Worm (Caenorhabditis elegans) whole organism, dauer: Measurements from ENCODE around the gene F01D4.8.

Experiments
- unc-62 ChIP-seq: sonication (generic microtip); optimal IDR thresholded peaks from 2 replicates; lab custom pipeline; 2017; ENCODE audit warnings: missing biosample characterization, missing genetic modification reagents, missing genetic modification characterization

F01D4.8 gene

ce11 chrIV:10420440-10420839, 32.5 kb downstream of the F01D4.8 start:
- TF ChIP-seq unc-62 (GFP tag; lab: Kevin White, UChicago), result no peak

- no peak for TF ChIP-seq unc-62 (GFP tag; lab: Kevin White, UChicago)
Observed at ce11 chrIV:10419896-10420295, 33.0 kb downstream of the F01D4.8 start.

- no peak for TF ChIP-seq unc-62 (GFP tag; lab: Kevin White, UChicago)
Observed at ce11 chrIV:10417781-10418180, 35.1 kb downstream of the F01D4.8 start, which contains the start of gene F13B12.6. Gene F13B12.6, minus strand, starts transcription at chrIV:10417881.

- TF ChIP-seq unc-62 (GFP tag; lab: Kevin White, UChicago), result no peak
Observed at ce11 chrIV:10413828-10414227, 39.1 kb downstream of the F01D4.8 start, which contains the start of gene R10H10.7. Gene R10H10.7, minus strand, starts transcription at chrIV:10413928.

- no peak for TF ChIP-seq unc-62 (GFP tag; lab: Kevin White, UChicago)
Observed at ce11 chrIV:10409377-10409776, 43.5 kb downstream of the F01D4.8 start, which contains the start of gene rfk-1. Gene rfk-1, minus strand, starts transcription at chrIV:10409477.

- TF ChIP-seq unc-62 (GFP tag; lab: Kevin White, UChicago), result no peak
Observed at ce11 chrIV:10403193-10404058, 49.5 kb downstream of the F01D4.8 start, which contains the start of gene gpa-7. Gene gpa-7, plus strand, starts transcription at chrIV:10404008.
